Fruit fly (Drosophila melanogaster): Measurements from ENCODE around the gene Idh.

Idh gene

dm6 chr3L:8394944-8395343 lies 34.2 kb upstream of the Idh start (continued):
- TF ChIP-seq nerfin-2 (GFP tag; IDR thresholded peaks at IDR 0.05; ENCODE audit: partially characterized antibody) (peak; percentile 47; the same call in 1 of the 2 replicates), slou (GFP tag; optimal IDR thresholded peaks at IDR 0.05) (no peak), trh (GFP tag; optimal IDR thresholded peaks at IDR 0.05) (no peak), CG42726 (GFP tag; IDR thresholded peaks at IDR 0.05; ENCODE audit: partially characterized antibody) (peak; percentile 53; the same call in 1 of the 2 replicates), ems (GFP tag; optimal IDR thresholded peaks at IDR 0.05) (no peak), CG1529 (GFP tag; optimal IDR thresholded peaks at IDR 0.05) (no peak), unpg (GFP tag; optimal IDR thresholded peaks at IDR 0.05) (no peak), CG14860 (GFP tag; IDR thresholded peaks at IDR 0.05; ENCODE audit: partially characterized antibody) (peak; percentile 55; the same call in 2 of the 3 replicates), CG6854 (GFP tag; optimal IDR thresholded peaks at IDR 0.05) (peak; percentile 53), CG10274 (GFP tag; optimal IDR thresholded peaks at IDR 0.05) (no peak), tin (GFP tag; optimal IDR thresholded peaks at IDR 0.05) (no peak), CG1603 (tag; optimal IDR thresholded peaks at IDR 0.05) (peak; percentile 25), CG11398 (GFP tag; optimal IDR thresholded peaks at IDR 0.05) (no peak), hbn (GFP tag; IDR thresholded peaks at IDR 0.05; ENCODE audit: partially characterized antibody) (no peak), CG17361 (GFP tag; IDR thresholded peaks at IDR 0.05) (no peak), Drgx (GFP tag; IDR thresholded peaks at IDR 0.05) (0 out of 2 replicates have a peak, but pooled peaks have one; percentile 15), gem (tag; optimal IDR thresholded peaks at IDR 0.05) (no peak), CG15011 (GFP tag; optimal IDR thresholded peaks at IDR 0.05) (no peak), zen2 (GFP tag; IDR thresholded peaks at IDR 0.05; ENCODE audit: partially characterized antibody) (no peak), CG7745 (tag; optimal IDR thresholded peaks at IDR 0.05) (no peak), CG3847 (GFP tag; IDR thresholded peaks at IDR 0.05) (no peak), Opbp (GFP tag; IDR thresholded peaks at IDR 0.05; ENCODE audit: partially characterized antibody) (peak; percentile 72), Hand (GFP tag; optimal IDR thresholded peaks at IDR 0.05) (no peak), CG15601 (tag; optimal IDR thresholded peaks at IDR 0.05) (no peak), CG30020 (tag; optimal IDR thresholded peaks at IDR 0.05) (no peak), zfh2 (GFP tag; optimal IDR thresholded peaks at IDR 0.05) (no peak), CG16813 (GFP tag; IDR thresholded peaks at IDR 0.05; ENCODE audit: partially characterized antibody) (0 out of 3 replicates have a peak, but pooled peaks have one; percentile 25), CG8290 (GFP tag; optimal IDR thresholded peaks at IDR 0.05) (no peak), CG8290 (tag; optimal IDR thresholded peaks at IDR 0.05) (no peak), lov (optimal IDR thresholded peaks at IDR 0.05) (no peak), lov (GFP tag; IDR thresholded peaks at IDR 0.05) (0 out of 3 replicates have a peak, but pooled peaks have one; percentile 42), CG30403 (GFP tag; optimal IDR thresholded peaks at IDR 0.05) (no peak), CG2202 (tag; optimal IDR thresholded peaks at IDR 0.05) (no peak), sob (GFP tag; IDR thresholded peaks at IDR 0.05) (no peak)

dm6 chr3L:8394132-8394531 lies 33.4 kb upstream of the Idh start:
- no peak for TF ChIP-seq kni (GFP tag; optimal IDR thresholded peaks at IDR 0.05)
- TF ChIP-seq exex (tag; optimal IDR thresholded peaks at IDR 0.05): peak; percentile 83
- no peak for TF ChIP-seq CG11504 (tag; optimal IDR thresholded peaks at IDR 0.05)
- TF ChIP-seq crp (GFP tag; optimal IDR thresholded peaks at IDR 0.05): no peak
- TF ChIP-seq Spps (tag; optimal IDR thresholded peaks at IDR 0.05): no peak

- no peak for TF ChIP-seq Dip2 (GFP tag; IDR thresholded peaks at IDR 0.05)
- TF ChIP-seq Dip3 (GFP tag; optimal IDR thresholded peaks at IDR 0.05): no peak
- no peak for TF ChIP-seq CG18599 (GFP tag; optimal IDR thresholded peaks at IDR 0.05)
- no peak for TF ChIP-seq CG33557 (GFP tag; optimal IDR thresholded peaks at IDR 0.05)
- TF ChIP-seq hkb (optimal IDR thresholded peaks at IDR 0.05): no peak
- TF ChIP-seq hkb (GFP tag; IDR thresholded peaks at IDR 0.05): no peak
Observed at dm6 chr3L:8393549-8393948, 32.8 kb upstream of the Idh start, which contains the start of gene Jon66Cii. Jon66Cii (minus strand) TSS chr3L:8393649.

Data from whole organism, embryonic.